Worm (Caenorhabditis elegans) whole organism, young adult: Measurements from ENCODE around the gene set-31.

Experiments used
- B0035.1 ChIP-seq: sonication (generic microtip); optimal IDR thresholded peaks from 2 replicates; lab custom pipeline; 2016; ENCODE audit warnings: missing genetic modification characterization, mild to moderate bottlenecking, missing compliant biosample characterization, missing genotype, missing genetic modification reagents
- C17E4.6 ChIP-seq: fragments of 200-800 bp; sonication (Bioruptor generic); IDR thresholded peaks from 2 replicates; pipeline ENCODE4 v1.3.6; 2022; ENCODE audit warnings: missing genetic modification reagents, missing genetic modification characterization, missing compliant biosample characterization
- F23B12.7 ChIP-seq: sonication (generic microtip); optimal IDR thresholded peaks from 2 replicates; lab custom pipeline; 2017; ENCODE audit warnings: missing genetic modification characterization, mild to moderate bottlenecking, missing compliant biosample characterization, antibody characterized with exemption, moderate library complexity; ENCODE audit not compliant: insufficient read depth
- F37B4.10 ChIP-seq: fragments of 200-800 bp; sonication (Bioruptor generic); IDR thresholded peaks from 2 replicates; pipeline ENCODE4 v1.3.6; 2022; ENCODE audit warnings: missing genetic modification characterization, missing compliant biosample characterization
- K11D2.4 ChIP-seq: fragments of 200-800 bp; sonication (Bioruptor generic); IDR thresholded peaks from 2 replicates; pipeline ENCODE4 v1.3.6; 2022; ENCODE audit warnings: missing genetic modification reagents, missing genetic modification characterization, missing compliant biosample characterization
- Y53F4B.3 ChIP-seq: fragments of 200-800 bp; sonication (Bioruptor generic); IDR thresholded peaks from 2 replicates; pipeline ENCODE4 v1.3.6; 2022; ENCODE audit warnings: missing genetic modification reagents, missing genetic modification characterization, missing compliant biosample characterization
- Y53G8AR.9 ChIP-seq: fragments of 200-800 bp; sonication (Bioruptor generic); conservative IDR thresholded peaks from 2 replicates; pipeline ENCODE4 v1.3.6; 2022; ENCODE audit warnings: missing genetic modification reagents, missing genetic modification characterization, missing compliant biosample characterization
- Y56A3A.18 ChIP-seq: fragments of 200-800 bp; sonication (Bioruptor generic); IDR thresholded peaks from 2 replicates; pipeline ENCODE4 v1.3.6; 2022; ENCODE audit warnings: missing genetic modification reagents, missing genetic modification characterization, missing compliant biosample characterization
- ZK185.1 ChIP-seq: sonication (generic microtip); optimal IDR thresholded peaks from 2 replicates; lab custom pipeline; 2016; ENCODE audit warnings: mild to moderate bottlenecking, missing genetic modification characterization, missing compliant biosample characterization; ENCODE audit not compliant: poor library complexity, severe bottlenecking
- aptf-2 ChIP-seq: fragments of 200-800 bp; sonication (Bioruptor generic); conservative IDR thresholded peaks from 2 replicates; pipeline ENCODE4 v1.3.6; 2022; ENCODE audit warnings: missing genetic modification reagents, missing genetic modification characterization, missing compliant biosample characterization
- attf-5 ChIP-seq: fragments of 200-800 bp; sonication (Bioruptor generic); optimal IDR thresholded peaks from 2 replicates; lab custom pipeline; 2018; ENCODE audit warnings: mild to moderate bottlenecking, missing genetic modification characterization, missing compliant biosample characterization
- cebp-1 ChIP-seq, 2 experiments: fragments of 200-800 bp in 1 of 2; sonication (Bioruptor generic) in 1 of 2; sonication (generic microtip) in 1 of 2; IDR thresholded peaks in 1 of 2; optimal IDR thresholded peaks in 1 of 2; 2 replicates each; pipeline versions ENCODE4 v1.3.6 to Lab custom; 2017 to 2022; ENCODE audit warnings: missing compliant biosample characterization in 2 of 2, missing genetic modification characterization in 2 of 2, mild to moderate bottlenecking in 1 of 2, missing genetic modification reagents in 1 of 2, moderate library complexity in 1 of 2
- cebp-2 ChIP-seq: fragments of 200-800 bp; sonication (Bioruptor generic); IDR thresholded peaks from 2 replicates; pipeline ENCODE4 v1.3.6; 2022; ENCODE audit warnings: missing genetic modification characterization, missing compliant biosample characterization
- ceh-40 ChIP-seq: fragments of 200-800 bp; sonication (Bioruptor generic); IDR thresholded peaks from 2 replicates; pipeline ENCODE4 v1.3.6; 2022; ENCODE audit warnings: missing genetic modification characterization, missing compliant biosample characterization
- ceh-91 ChIP-seq: fragments of 200-800 bp; sonication (Bioruptor generic); IDR thresholded peaks from 2 replicates; pipeline ENCODE4 v1.3.6; 2022; ENCODE audit warnings: missing genetic modification reagents, missing genetic modification characterization, missing compliant biosample characterization
- efl-1 ChIP-seq: fragments of 150-350 bp; optimal IDR thresholded peaks from 2 replicates; lab custom pipeline; 2014; ENCODE audit warnings: missing biosample characterization, missing genetic modification reagents, missing genetic modification characterization
- him-1 ChIP-seq: sonication (generic microtip); optimal IDR thresholded peaks from 2 replicates; lab custom pipeline; 2016; ENCODE audit warnings: missing genotype, missing genetic modification reagents, missing genetic modification characterization, missing compliant biosample characterization
- hrde-1 ChIP-seq: sonication (generic microtip); optimal IDR thresholded peaks from 2 replicates; lab custom pipeline; 2016; ENCODE audit warnings: missing genetic modification characterization, mild to moderate bottlenecking, missing compliant biosample characterization, moderate library complexity, missing genotype, missing genetic modification reagents, borderline replicate concordance
- hsf-1 ChIP-seq: fragments of 200-800 bp; sonication (Bioruptor generic); IDR thresholded peaks from 2 replicates; pipeline ENCODE4 v1.3.6; 2022; ENCODE audit warnings: missing genetic modification reagents, missing genetic modification characterization, missing compliant biosample characterization
- lin-35 ChIP-seq, 3 experiments: fragments of 150-350 bp in 2 of 3; sonication (generic microtip) in 1 of 3; optimal IDR thresholded peaks; 2 replicates each; lab custom pipeline; 2014 to 2018; ENCODE audit warnings: missing biosample characterization in 3 of 3, missing genetic modification characterization in 3 of 3, missing genetic modification reagents in 3 of 3
- lin-40 ChIP-seq: sonication (generic microtip); optimal IDR thresholded peaks from 2 replicates; lab custom pipeline; 2016; ENCODE audit warnings: missing genetic modification characterization, mild to moderate bottlenecking, missing compliant biosample characterization, missing genotype, missing genetic modification reagents
- lin-54 ChIP-seq: fragments of 200-800 bp; sonication (Bioruptor generic); optimal IDR thresholded peaks from 2 replicates; lab custom pipeline; 2018; ENCODE audit warnings: mild to moderate bottlenecking, missing genetic modification characterization, missing compliant biosample characterization
- madf-3 ChIP-seq: fragments of 200-800 bp; sonication (Bioruptor generic); IDR thresholded peaks from 2 replicates; pipeline ENCODE4 v1.3.6; 2022; ENCODE audit warnings: missing genetic modification reagents, missing genetic modification characterization, missing compliant biosample characterization
- madf-6 ChIP-seq: fragments of 200-800 bp; sonication (Bioruptor generic); IDR thresholded peaks from 2 replicates; pipeline ENCODE4 v1.3.6; 2022; ENCODE audit warnings: missing genetic modification reagents, missing genetic modification characterization, missing compliant biosample characterization
- madf-8 ChIP-seq: fragments of 200-800 bp; sonication (Bioruptor generic); conservative IDR thresholded peaks from 2 replicates; pipeline ENCODE4 v1.3.6; 2022; ENCODE audit warnings: missing genetic modification reagents, missing genetic modification characterization, missing compliant biosample characterization
- mcd-1 ChIP-seq: fragments of 200-800 bp; sonication (Bioruptor generic); IDR thresholded peaks from 2 replicates; pipeline ENCODE4 v1.3.6; 2022; ENCODE audit warnings: missing genetic modification reagents, missing genetic modification characterization, missing compliant biosample characterization
- mxl-1 ChIP-seq: sonication (generic microtip); optimal IDR thresholded peaks from 2 replicates; lab custom pipeline; 2016; ENCODE audit warnings: missing genetic modification characterization, missing compliant biosample characterization
- nfyb-1 ChIP-seq: fragments of 200-800 bp; sonication (Bioruptor generic); IDR thresholded peaks from 2 replicates; pipeline ENCODE4 v1.3.6; 2022; ENCODE audit warnings: missing genetic modification reagents, missing genetic modification characterization, missing compliant biosample characterization
- nhr-179 ChIP-seq: sonication (generic microtip); optimal IDR thresholded peaks from 2 replicates; lab custom pipeline; 2016; ENCODE audit warnings: mild to moderate bottlenecking, missing genetic modification characterization, missing compliant biosample characterization
- nhr-27 ChIP-seq: fragments of 200-800 bp; sonication (Bioruptor generic); optimal IDR thresholded peaks from 2 replicates; lab custom pipeline; 2018; ENCODE audit warnings: mild to moderate bottlenecking, missing genetic modification characterization, moderate library complexity, missing compliant biosample characterization
- rpc-1 ChIP-seq, 2 experiments: fragments of 150-350 bp in 1 of 2; sonication (generic microtip) in 1 of 2; optimal IDR thresholded peaks; 2 replicates each; lab custom pipeline; 2014 to 2018; ENCODE audit warnings: missing biosample characterization in 1 of 2, missing genetic modification characterization in 1 of 2, missing genetic modification reagents in 1 of 2, missing genotype in 1 of 2
- somi-1 ChIP-seq: fragments of 200-800 bp; sonication (Bioruptor generic); optimal IDR thresholded peaks from 2 replicates; lab custom pipeline; 2018; ENCODE audit warnings: mild to moderate bottlenecking, missing genetic modification characterization, missing compliant biosample characterization
- sptf-2 ChIP-seq: fragments of 200-800 bp; sonication (Bioruptor generic); optimal IDR thresholded peaks from 2 replicates; lab custom pipeline; 2018; ENCODE audit warnings: mild to moderate bottlenecking, missing genetic modification characterization, missing compliant biosample characterization
- tbp1 ChIP-seq: fragments of 200-800 bp; sonication (Bioruptor generic); optimal IDR thresholded peaks from 2 replicates; lab custom pipeline; 2018; ENCODE audit warnings: mild to moderate bottlenecking, missing genetic modification characterization, missing compliant biosample characterization
- tbx-9 ChIP-seq: sonication (generic microtip); optimal IDR thresholded peaks from 2 replicates; lab custom pipeline; 2016; ENCODE audit warnings: borderline replicate concordance, missing genetic modification characterization, inconsistent platforms, missing compliant biosample characterization
- tlf-1 ChIP-seq: fragments of 200-800 bp; sonication (Bioruptor generic); optimal IDR thresholded peaks from 2 replicates; lab custom pipeline; 2018; ENCODE audit warnings: mild to moderate bottlenecking, missing genetic modification characterization, missing compliant biosample characterization
- zfh-2 ChIP-seq: fragments of 200-800 bp; sonication (Bioruptor generic); conservative IDR thresholded peaks from 2 replicates; pipeline ENCODE4 v1.3.6; 2022; ENCODE audit warnings: missing genetic modification reagents, missing genetic modification characterization, missing compliant biosample characterization
- ztf-25 ChIP-seq: fragments of 200-800 bp; sonication (Bioruptor generic); IDR thresholded peaks from 2 replicates; pipeline ENCODE4 v1.3.6; 2022; ENCODE audit warnings: missing genetic modification reagents, missing genetic modification characterization, missing compliant biosample characterization
- ztf-26 ChIP-seq: sonication (generic microtip); optimal IDR thresholded peaks from 2 replicates; lab custom pipeline; 2017; ENCODE audit warnings: missing genetic modification characterization, missing compliant biosample characterization

The set-31 gene

ce11 chrV:14460122-14460521, 42.4 kb downstream of the set-31 start (continued):
- TF ChIP-seq him-1 (tag; lab: Kevin White, UChicago) = peak; percentile 17
- TF ChIP-seq aptf-2 (GFP tag; lab: Robert Waterston, UW) = no peak
- TF ChIP-seq attf-5 = no peak
- TF ChIP-seq Y53G8AR.9 (GFP tag; lab: Robert Waterston, UW) = no peak
- peak; percentile 9 for TF ChIP-seq lin-54 (GFP tag; lab: Kevin White, UChicago)
- no peak for TF ChIP-seq tbx-9 (tag; lab: Kevin White, UChicago)
- TF ChIP-seq cebp-2 (GFP tag; lab: Robert Waterston, UW) = no peak
- TF ChIP-seq ztf-26 = no peak
- no peak for TF ChIP-seq ceh-40
- no peak for TF ChIP-seq ceh-91 (GFP tag; lab: Robert Waterston, UW)
- TF ChIP-seq hrde-1 = peak; percentile 66
- TF ChIP-seq sptf-2 (GFP tag; lab: Kevin White, UChicago) = no peak
- no peak for TF ChIP-seq tlf-1
- no peak for TF ChIP-seq somi-1 (GFP tag; lab: Kevin White, UChicago)
- no peak for TF ChIP-seq madf-3 (GFP tag; lab: Robert Waterston, UW)
- no peak for TF ChIP-seq cebp-1 (GFP tag; IDR thresholded peaks at IDR 0.05; lab: Robert Waterston, UW)
- TF ChIP-seq cebp-1 (tag; optimal IDR thresholded peaks at IDR 0.05; lab: Kevin White, UChicago) = no peak
- no peak for TF ChIP-seq tbp1 (GFP tag; lab: Kevin White, UChicago)
- TF ChIP-seq hsf-1 (GFP tag; lab: Robert Waterston, UW) = no peak
- no peak for TF ChIP-seq nhr-179 (tag; lab: Kevin White, UChicago)
- TF ChIP-seq efl-1 (GFP tag; lab: Kevin White, UChicago) = no peak
- TF ChIP-seq K11D2.4 (GFP tag; lab: Robert Waterston, UW) = no peak
- no peak for TF ChIP-seq nhr-27 (tag; lab: Kevin White, UChicago)
- TF ChIP-seq mcd-1 = no peak
- TF ChIP-seq madf-6 = 0 out of 2 replicates have a peak, but pooled peaks have one; percentile 28
- TF ChIP-seq, all 124 proteins: peak for 7

DNA sequence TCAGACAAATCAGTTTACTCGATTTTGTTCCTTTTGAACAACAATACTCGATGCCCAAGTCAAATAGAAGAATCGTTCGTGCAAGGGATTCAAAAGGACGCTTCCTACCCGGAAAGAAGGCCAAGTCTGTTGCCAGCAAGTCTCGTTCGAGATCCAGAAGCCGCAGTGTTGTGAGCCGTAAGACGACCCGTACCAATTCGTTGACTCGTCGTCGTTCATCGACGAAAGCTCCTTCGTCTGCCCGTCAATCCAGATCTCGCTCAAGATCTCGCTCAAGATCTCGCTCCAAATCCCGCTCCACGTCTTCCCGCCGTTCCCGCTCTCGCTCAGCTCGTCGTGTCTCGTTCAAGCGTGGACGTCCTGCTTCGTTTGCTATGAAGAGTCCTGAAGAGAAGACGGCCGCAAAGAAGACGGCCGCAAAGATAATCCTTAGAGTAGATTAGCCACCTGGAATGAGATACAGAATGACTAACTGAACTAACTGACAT, 43.0 kb downstream of the set-31 start, which contains the start of gene F08H9.2:
F08H9.2 (plus strand) TSS at position 51 of the 488 bp plus-strand sequence.
- TF ChIP-seq F37B4.10 (GFP tag; lab: Robert Waterston, UW) = no peak
- TF ChIP-seq F23B12.7 (tag; lab: Kevin White, UChicago) = no peak
- TF ChIP-seq nfyb-1 (GFP tag; lab: Robert Waterston, UW) = 0 out of 2 replicates have a peak, but pooled peaks have one; percentile 15
- TF ChIP-seq zfh-2 (GFP tag; lab: Robert Waterston, UW) = peak; percentile 76
- TF ChIP-seq Y53G8AR.9 (GFP tag; lab: Robert Waterston, UW) = no peak

DNA sequence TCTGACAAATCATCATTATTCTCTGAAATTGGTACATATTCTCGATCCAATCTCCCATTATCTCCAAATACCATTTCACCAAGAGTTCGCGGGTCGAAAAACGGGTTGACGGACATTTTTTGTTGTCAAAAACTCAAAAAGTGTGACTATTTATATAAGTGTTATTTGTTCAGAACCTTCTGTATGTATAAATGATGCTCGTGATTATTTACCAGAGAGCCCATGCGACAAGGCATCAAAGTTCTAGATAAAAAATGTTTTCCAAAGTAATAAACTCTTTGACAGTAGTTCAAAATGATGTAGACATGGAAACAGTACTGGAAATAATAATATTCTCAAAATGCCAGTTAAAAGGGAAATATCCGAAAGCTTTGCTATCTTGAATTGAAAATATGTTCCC, 45.0 kb downstream of the set-31 start:
- TF ChIP-seq Y56A3A.18 (GFP tag; lab: Robert Waterston, UW) (no peak), Y53F4B.3 (no peak), lin-35 (GFP tag; optimal IDR thresholded peaks at IDR 0.05; lab: Kevin White, UChicago) (no peak), tbp1 (GFP tag; lab: Kevin White, UChicago) (no peak), lin-40 (tag; lab: Kevin White, UChicago) (no peak), ZK185.1 (tag; lab: Kevin White, UChicago) (no peak), C17E4.6 (GFP tag; lab: Robert Waterston, UW) (no peak), ztf-25 (GFP tag; lab: Robert Waterston, UW) (no peak), mxl-1 (no peak), attf-5 (no peak), madf-8 (GFP tag; lab: Robert Waterston, UW) (no peak), rpc-1 (optimal IDR thresholded peaks at IDR 0.05; lab: Kevin White, UChicago) (no peak), rpc-1 (tag; optimal IDR thresholded peaks at IDR 0.05; lab: Kevin White, UChicago) (no peak), B0035.1 (tag; lab: Kevin White, UChicago) (no peak)
- TF ChIP-seq, all 124 proteins: peak for 0
